In genomic region chr3L:4541573-4542371, dm6 we compare ENCODE assay signal across 1 fruit fly cellular context.
A peak's percentile ranks its signal among the peaks of the same experiment; 100 is the strongest.
TF ChIP-seq lines count a peak whose summit lies in the region.

Gene CG11357, plus strand, starts transcription at chr3L:4542051.

TF ChIP-seq in whole organism, embryonic, 481 proteins besides CTCF, POLR2A, EP300 and RAD21 (continued from another document and continues in another):
- TF ChIP-seq CHES-1-like (GFP tag; optimal IDR thresholded peaks at IDR 0.05; lab: Kevin White, UChicago): peak; percentile 88
- TF ChIP-seq CG4820 (GFP tag; optimal IDR thresholded peaks at IDR 0.05; lab: Kevin White, UChicago): peak; percentile 91
- TF ChIP-seq BEAF-32 (GFP tag; optimal IDR thresholded peaks at IDR 0.05; lab: Kevin White, UChicago): peak; percentile 81
- peak; percentile 66 for TF ChIP-seq jumu (GFP tag; optimal IDR thresholded peaks at IDR 0.05; lab: Kevin White, UChicago)
- peak; percentile 99 for TF ChIP-seq CG17829 (tag; optimal IDR thresholded peaks at IDR 0.05; lab: Kevin White, UChicago)
- TF ChIP-seq Hr39 (optimal IDR thresholded peaks at IDR 0.05; lab: Kevin White, UChicago): no peak
- peak; percentile 99 for TF ChIP-seq Awh (GFP tag; IDR thresholded peaks at IDR 0.05; lab: Robert Waterston, UW)
- no peak for TF ChIP-seq ab (GFP tag; optimal IDR thresholded peaks at IDR 0.05; lab: Kevin White, UChicago)
- TF ChIP-seq unc-4 (GFP tag; IDR thresholded peaks at IDR 0.05; lab: Robert Waterston, UW; ENCODE audit: partially characterized antibody): peak; percentile 77
- TF ChIP-seq amos (GFP tag; IDR thresholded peaks at IDR 0.05; lab: Robert Waterston, UW; ENCODE audit: partially characterized antibody): peak; percentile 86
- TF ChIP-seq CG43689 (GFP tag; IDR thresholded peaks at IDR 0.05; lab: Robert Waterston, UW): peak; percentile 97
- peak; percentile 98 for TF ChIP-seq Fer2 (tag; optimal IDR thresholded peaks at IDR 0.05; lab: Kevin White, UChicago)
- TF ChIP-seq bsh (GFP tag; optimal IDR thresholded peaks at IDR 0.05; lab: Kevin White, UChicago): peak; percentile 97 to 99
- peak; percentile 53 for TF ChIP-seq pros (GFP tag; optimal IDR thresholded peaks at IDR 0.05; lab: Kevin White, UChicago)
- TF ChIP-seq CG16779 (GFP tag; IDR thresholded peaks at IDR 0.05; lab: Robert Waterston, UW): peak; percentile 95
- peak; percentile 99 for TF ChIP-seq Hmr (GFP tag; optimal IDR thresholded peaks at IDR 0.05; lab: Kevin White, UChicago)
- TF ChIP-seq CG32532 (GFP tag; IDR thresholded peaks at IDR 0.05; lab: Robert Waterston, UW): peak; percentile 99
- TF ChIP-seq HLH4C (GFP tag; IDR thresholded peaks at IDR 0.05; lab: Robert Waterston, UW; ENCODE audit: partially characterized antibody): peak; percentile 73
- peak; percentile 98 for TF ChIP-seq CG6175 (GFP tag; IDR thresholded peaks at IDR 0.05; lab: Robert Waterston, UW)
- TF ChIP-seq CG11696 (GFP tag; IDR thresholded peaks at IDR 0.05; lab: Robert Waterston, UW): peak; percentile 96
- peak; percentile 88 for TF ChIP-seq Hsf (GFP tag; optimal IDR thresholded peaks at IDR 0.05; lab: Kevin White, UChicago)
- peak; percentile 97 for TF ChIP-seq CG2120 (GFP tag; optimal IDR thresholded peaks at IDR 0.05; lab: Kevin White, UChicago)
- TF ChIP-seq CG30020 (tag; optimal IDR thresholded peaks at IDR 0.05; lab: Kevin White, UChicago): peak; percentile 88
- peak; percentile 89 for TF ChIP-seq CG18011 (GFP tag; optimal IDR thresholded peaks at IDR 0.05; lab: Kevin White, UChicago)
- peak in 1 of 2 experiments; percentile 53 for TF ChIP-seq crp (GFP tag; optimal IDR thresholded peaks at IDR 0.05; lab: Kevin White, UChicago)
- TF ChIP-seq sna (GFP tag; IDR thresholded peaks at IDR 0.05; lab: Robert Waterston, UW; ENCODE audit: partially characterized antibody): peak; percentile 83
- TF ChIP-seq CG6791 (GFP tag; IDR thresholded peaks at IDR 0.05; lab: Robert Waterston, UW; ENCODE audit: partially characterized antibody): peak; percentile 87
- peak; percentile 81 for TF ChIP-seq CG13287 (GFP tag; IDR thresholded peaks at IDR 0.05; lab: Robert Waterston, UW; ENCODE audit: partially characterized antibody)
- TF ChIP-seq CG7963 (GFP tag; IDR thresholded peaks at IDR 0.05; lab: Robert Waterston, UW; ENCODE audit: partially characterized antibody): peak; percentile 65; the same call in 2 of the 3 replicates
- peak; percentile 97 for TF ChIP-seq CG7271 (tag; optimal IDR thresholded peaks at IDR 0.05; lab: Kevin White, UChicago)
- TF ChIP-seq PHDP (tag; optimal IDR thresholded peaks at IDR 0.05; lab: Kevin White, UChicago): peak; percentile 100
- peak; percentile 98 for TF ChIP-seq CG9215 (GFP tag; IDR thresholded peaks at IDR 0.05; lab: Robert Waterston, UW)
- no peak for TF ChIP-seq cad (GFP tag; optimal IDR thresholded peaks at IDR 0.05; lab: Kevin White, UChicago)
- peak; percentile 99 for TF ChIP-seq grau (tag; optimal IDR thresholded peaks at IDR 0.05; lab: Kevin White, UChicago)
- TF ChIP-seq pan (optimal IDR thresholded peaks at IDR 0.05; lab: Kevin White, UChicago): no peak
- TF ChIP-seq pan (GFP tag; optimal IDR thresholded peaks at IDR 0.05 in 1 of 2, IDR thresholded peaks at IDR 0.05 in 1 of 2): peak in 1 of 2 experiments; percentile 99
- TF ChIP-seq salm (tag; optimal IDR thresholded peaks at IDR 0.05; lab: Kevin White, UChicago): peak; percentile 99
- TF ChIP-seq gsb (GFP tag; IDR thresholded peaks at IDR 0.05; lab: Robert Waterston, UW): peak; percentile 98
- TF ChIP-seq E2f1 (GFP tag; IDR thresholded peaks at IDR 0.05; lab: Robert Waterston, UW): peak; percentile 99
- peak; percentile 77 for TF ChIP-seq kni (GFP tag; optimal IDR thresholded peaks at IDR 0.05; lab: Kevin White, UChicago)
- TF ChIP-seq CG13775 (GFP tag; optimal IDR thresholded peaks at IDR 0.05; lab: Kevin White, UChicago): peak; percentile 97
- TF ChIP-seq HLH3B (GFP tag; IDR thresholded peaks at IDR 0.05; lab: Robert Waterston, UW): peak; percentile 99
- peak; percentile 98 for TF ChIP-seq CG11085 (GFP tag; IDR thresholded peaks at IDR 0.05; lab: Robert Waterston, UW)
- peak; percentile 99 for TF ChIP-seq CG9817 (tag; optimal IDR thresholded peaks at IDR 0.05; lab: Kevin White, UChicago)
- TF ChIP-seq MESR4 (GFP tag; optimal IDR thresholded peaks at IDR 0.05; lab: Kevin White, UChicago): peak; percentile 69
- TF ChIP-seq CG10321 (GFP tag; IDR thresholded peaks at IDR 0.05; lab: Robert Waterston, UW): peak; percentile 86
- peak; percentile 98 for TF ChIP-seq CG10366 (GFP tag; IDR thresholded peaks at IDR 0.05; lab: Robert Waterston, UW)
- TF ChIP-seq ATbp (GFP tag; optimal IDR thresholded peaks at IDR 0.05; lab: Kevin White, UChicago): peak; percentile 98
- TF ChIP-seq jing (GFP tag; optimal IDR thresholded peaks at IDR 0.05; lab: Kevin White, UChicago): peak; percentile 90
- peak; percentile 97 for TF ChIP-seq CG17612 (GFP tag; IDR thresholded peaks at IDR 0.05; lab: Robert Waterston, UW)
- peak; percentile 54 for TF ChIP-seq nerfin-2 (GFP tag; IDR thresholded peaks at IDR 0.05; lab: Robert Waterston, UW; ENCODE audit: partially characterized antibody)
- TF ChIP-seq sens-2 (GFP tag; IDR thresholded peaks at IDR 0.05; lab: Robert Waterston, UW): peak; percentile 88
- no peak for TF ChIP-seq br (optimal IDR thresholded peaks at IDR 0.05; lab: Kevin White, UChicago)
- TF ChIP-seq Oaz (GFP tag; IDR thresholded peaks at IDR 0.05; lab: Robert Waterston, UW): peak; percentile 96
- TF ChIP-seq org-1 (GFP tag; optimal IDR thresholded peaks at IDR 0.05; lab: Kevin White, UChicago): peak; percentile 95
- peak; percentile 98 for TF ChIP-seq peb (GFP tag; IDR thresholded peaks at IDR 0.05; lab: Robert Waterston, UW)
- peak; percentile 98 for TF ChIP-seq ap (GFP tag; IDR thresholded peaks at IDR 0.05; lab: Robert Waterston, UW)
- TF ChIP-seq CG8478 (optimal IDR thresholded peaks at IDR 0.05; lab: Kevin White, UChicago): no peak
- TF ChIP-seq zfh1 (GFP tag; IDR thresholded peaks at IDR 0.05; lab: Robert Waterston, UW): peak; percentile 98
- peak; percentile 95 for TF ChIP-seq tio (GFP tag; optimal IDR thresholded peaks at IDR 0.05; lab: Kevin White, UChicago)
- TF ChIP-seq zf30C (GFP tag; optimal IDR thresholded peaks at IDR 0.05; lab: Kevin White, UChicago): peak; percentile 34
- peak; percentile 46 for TF ChIP-seq dm (GFP tag; optimal IDR thresholded peaks at IDR 0.05; lab: Kevin White, UChicago)
- no peak for TF ChIP-seq hkb (optimal IDR thresholded peaks at IDR 0.05; lab: Kevin White, UChicago)
- peak; percentile 99 for TF ChIP-seq hkb (GFP tag; IDR thresholded peaks at IDR 0.05; lab: Robert Waterston, UW)
- TF ChIP-seq chn (GFP tag; optimal IDR thresholded peaks at IDR 0.05; lab: Kevin White, UChicago): peak; percentile 81
- peak; percentile 98 for TF ChIP-seq HmgZ (tag; optimal IDR thresholded peaks at IDR 0.05; lab: Kevin White, UChicago)
- TF ChIP-seq Pdp1 (GFP tag; optimal IDR thresholded peaks at IDR 0.05; lab: Kevin White, UChicago): peak; percentile 80
- TF ChIP-seq CG8281 (tag; optimal IDR thresholded peaks at IDR 0.05; lab: Kevin White, UChicago): peak; percentile 94
- peak; percentile 78 for TF ChIP-seq ash1 (GFP tag; optimal IDR thresholded peaks at IDR 0.05; lab: Kevin White, UChicago)
- peak; percentile 95 for TF ChIP-seq Usf (GFP tag; optimal IDR thresholded peaks at IDR 0.05; lab: Kevin White, UChicago)
- TF ChIP-seq Chrac-16 (GFP tag; optimal IDR thresholded peaks at IDR 0.05; lab: Kevin White, UChicago): peak; percentile 97
- peak; percentile 99 for TF ChIP-seq CG9727 (GFP tag; optimal IDR thresholded peaks at IDR 0.05; lab: Kevin White, UChicago)
- peak; percentile 99 for TF ChIP-seq dysf (GFP tag; IDR thresholded peaks at IDR 0.05; lab: Robert Waterston, UW)
- TF ChIP-seq CG1832 (GFP tag; optimal IDR thresholded peaks at IDR 0.05; lab: Kevin White, UChicago): no peak
- peak; percentile 99 for TF ChIP-seq fd3F (GFP tag; optimal IDR thresholded peaks at IDR 0.05; lab: Kevin White, UChicago)
- TF ChIP-seq crol (GFP tag; IDR thresholded peaks at IDR 0.05; lab: Robert Waterston, UW): peak; percentile 81
- peak; percentile 73 for TF ChIP-seq CG16863 (GFP tag; optimal IDR thresholded peaks at IDR 0.05; lab: Kevin White, UChicago)
- TF ChIP-seq bcd (GFP tag; optimal IDR thresholded peaks at IDR 0.05; lab: Kevin White, UChicago): peak; percentile 98
- peak; percentile 98 for TF ChIP-seq CG17361 (GFP tag; IDR thresholded peaks at IDR 0.05; lab: Robert Waterston, UW)
- peak; percentile 89 for TF ChIP-seq CG18476 (GFP tag; optimal IDR thresholded peaks at IDR 0.05; lab: Kevin White, UChicago)
- peak; percentile 97 for TF ChIP-seq ro (GFP tag; IDR thresholded peaks at IDR 0.05; lab: Robert Waterston, UW)
- TF ChIP-seq Bgb (GFP tag; IDR thresholded peaks at IDR 0.05; lab: Robert Waterston, UW; ENCODE audit: partially characterized antibody): peak; percentile 91
- peak; percentile 76 for TF ChIP-seq CG31365 (tag; optimal IDR thresholded peaks at IDR 0.05; lab: Kevin White, UChicago)
- peak; percentile 97 for TF ChIP-seq CG6813 (GFP tag; optimal IDR thresholded peaks at IDR 0.05; lab: Kevin White, UChicago)
- TF ChIP-seq HLHmδ (GFP tag; optimal IDR thresholded peaks at IDR 0.05; lab: Kevin White, UChicago): no peak
- peak; percentile 93 for TF ChIP-seq D19B (GFP tag; optimal IDR thresholded peaks at IDR 0.05; lab: Kevin White, UChicago)
- peak; percentile 100 for TF ChIP-seq gem (tag; optimal IDR thresholded peaks at IDR 0.05; lab: Kevin White, UChicago)
- peak; percentile 98 for TF ChIP-seq caup (GFP tag; optimal IDR thresholded peaks at IDR 0.05; lab: Kevin White, UChicago; ENCODE audit: severe bottlenecking)
- peak; percentile 93 for TF ChIP-seq YL-1 (GFP tag; optimal IDR thresholded peaks at IDR 0.05; lab: Kevin White, UChicago)
- TF ChIP-seq CG1647 (GFP tag; optimal IDR thresholded peaks at IDR 0.05; lab: Kevin White, UChicago): peak; percentile 80
- TF ChIP-seq CG5953 (GFP tag; IDR thresholded peaks at IDR 0.05; lab: Robert Waterston, UW): peak; percentile 96
- TF ChIP-seq kay (GFP tag; optimal IDR thresholded peaks at IDR 0.05; lab: Kevin White, UChicago): peak; percentile 89
- peak; percentile 90 for TF ChIP-seq CG17912 (GFP tag; optimal IDR thresholded peaks at IDR 0.05; lab: Kevin White, UChicago)
- TF ChIP-seq CG7987 (GFP tag; optimal IDR thresholded peaks at IDR 0.05; lab: Kevin White, UChicago): peak; percentile 96
- TF ChIP-seq unpg (GFP tag; optimal IDR thresholded peaks at IDR 0.05; lab: Kevin White, UChicago): peak; percentile 100
- TF ChIP-seq vfl (GFP tag; optimal IDR thresholded peaks at IDR 0.05; lab: Kevin White, UChicago): peak; percentile 90
- peak; percentile 75 for TF ChIP-seq aop (GFP tag; IDR thresholded peaks at IDR 0.05; lab: Robert Waterston, UW)
- peak; percentile 77 for TF ChIP-seq HLH54F (GFP tag; optimal IDR thresholded peaks at IDR 0.05; lab: Kevin White, UChicago)
- no peak for TF ChIP-seq cg (GFP tag; optimal IDR thresholded peaks at IDR 0.05; lab: Kevin White, UChicago)
- peak; percentile 95 for TF ChIP-seq lilli (GFP tag; optimal IDR thresholded peaks at IDR 0.05; lab: Kevin White, UChicago)
- TF ChIP-seq Aef1 (GFP tag; IDR thresholded peaks at IDR 0.05; lab: Robert Waterston, UW): peak; percentile 99
- TF ChIP-seq CG6689 (GFP tag; IDR thresholded peaks at IDR 0.05; lab: Robert Waterston, UW): peak; percentile 99
- TF ChIP-seq CG34422 (GFP tag; IDR thresholded peaks at IDR 0.05; lab: Robert Waterston, UW): peak; percentile 99
- peak; percentile 99 for TF ChIP-seq CG12391 (tag; optimal IDR thresholded peaks at IDR 0.05; lab: Kevin White, UChicago)
- TF ChIP-seq az2 (GFP tag; optimal IDR thresholded peaks at IDR 0.05; lab: Kevin White, UChicago): peak; percentile 97
- peak; percentile 94 for TF ChIP-seq ewg (GFP tag; optimal IDR thresholded peaks at IDR 0.05; lab: Kevin White, UChicago)
- TF ChIP-seq twi (tag; optimal IDR thresholded peaks at IDR 0.05; lab: Kevin White, UChicago): peak; percentile 97
- peak; percentile 70 for TF ChIP-seq pfk (GFP tag; optimal IDR thresholded peaks at IDR 0.05; lab: Kevin White, UChicago)
- peak; percentile 53 for TF ChIP-seq CG33213 (GFP tag; optimal IDR thresholded peaks at IDR 0.05; lab: Kevin White, UChicago)
- TF ChIP-seq CG15479 (GFP tag; optimal IDR thresholded peaks at IDR 0.05; lab: Kevin White, UChicago): peak; percentile 50
- peak; percentile 96 for TF ChIP-seq CG10431 (GFP tag; optimal IDR thresholded peaks at IDR 0.05; lab: Kevin White, UChicago)
- TF ChIP-seq CG7786 (GFP tag; optimal IDR thresholded peaks at IDR 0.05; lab: Kevin White, UChicago): peak; percentile 79
- TF ChIP-seq CrebB (tag; optimal IDR thresholded peaks at IDR 0.05; lab: Kevin White, UChicago): peak; percentile 98
- TF ChIP-seq Dbx (GFP tag; IDR thresholded peaks at IDR 0.05; lab: Robert Waterston, UW): peak; percentile 99
- peak; percentile 93 for TF ChIP-seq Gsc (GFP tag; IDR thresholded peaks at IDR 0.05; lab: Robert Waterston, UW)
- peak; percentile 99 for TF ChIP-seq tap (tag; optimal IDR thresholded peaks at IDR 0.05; lab: Kevin White, UChicago)
- peak; percentile 86 for TF ChIP-seq Dad (GFP tag; optimal IDR thresholded peaks at IDR 0.05; lab: Kevin White, UChicago)
- TF ChIP-seq row (GFP tag; IDR thresholded peaks at IDR 0.05; lab: Robert Waterston, UW): peak; percentile 99
- TF ChIP-seq en (GFP tag; optimal IDR thresholded peaks at IDR 0.05; lab: Kevin White, UChicago): peak; percentile 47
- peak; percentile 99 for TF ChIP-seq Fer1 (GFP tag; optimal IDR thresholded peaks at IDR 0.05; lab: Kevin White, UChicago)
- TF ChIP-seq ERR (GFP tag; optimal IDR thresholded peaks at IDR 0.05; lab: Kevin White, UChicago): peak; percentile 35
- TF ChIP-seq abd-A (tag; optimal IDR thresholded peaks at IDR 0.05; lab: Kevin White, UChicago): peak; percentile 87
- peak; percentile 99 for TF ChIP-seq nmo (GFP tag; optimal IDR thresholded peaks at IDR 0.05; lab: Kevin White, UChicago)
- peak; percentile 41 for TF ChIP-seq CG1603 (tag; optimal IDR thresholded peaks at IDR 0.05; lab: Kevin White, UChicago)
- TF ChIP-seq ind (GFP tag; optimal IDR thresholded peaks at IDR 0.05; lab: Kevin White, UChicago): peak; percentile 96
- TF ChIP-seq sob (GFP tag; IDR thresholded peaks at IDR 0.05; lab: Robert Waterston, UW): peak; percentile 99
- TF ChIP-seq CG1602 (GFP tag; optimal IDR thresholded peaks at IDR 0.05; lab: Kevin White, UChicago): peak; percentile 97
- TF ChIP-seq Lpt (GFP tag; optimal IDR thresholded peaks at IDR 0.05; lab: Kevin White, UChicago): no peak
- peak; percentile 99 for TF ChIP-seq CG14441 (GFP tag; IDR thresholded peaks at IDR 0.05; lab: Robert Waterston, UW)
- TF ChIP-seq Jarid2 (GFP tag; optimal IDR thresholded peaks at IDR 0.05; lab: Kevin White, UChicago): peak; percentile 84
- TF ChIP-seq CG42726 (GFP tag; IDR thresholded peaks at IDR 0.05; lab: Robert Waterston, UW; ENCODE audit: partially characterized antibody): peak; percentile 73; the same call in 1 of the 2 replicates
